Fruit fly (Drosophila melanogaster) whole organism, embryonic: ENCODE results near the gene CG15155.

Experiments
- Aef1 ChIP-seq: fragments of 200-800 bp; sonication (Bioruptor generic); IDR thresholded peaks from 3 replicates; pipeline ENCODE4 v1.3.6; 2022; ENCODE audit warnings: missing biosample characterization, missing genetic modification characterization
- Bdp1 ChIP-seq: fragments of 200-800 bp; sonication (Bioruptor generic); optimal IDR thresholded peaks from 3 replicates; lab custom pipeline; 2016; ENCODE audit warnings: missing biosample characterization, missing genetic modification characterization
- C15 ChIP-seq: fragments of 200-800 bp; sonication (Bioruptor generic); IDR thresholded peaks from 3 replicates; pipeline ENCODE4 v1.3.6; 2022; ENCODE audit warnings: missing biosample characterization, missing genetic modification characterization
- CG1024 ChIP-seq: fragments of 200-800 bp; sonication (Bioruptor generic); IDR thresholded peaks from 2 replicates; pipeline ENCODE4 v1.3.6; 2022; ENCODE audit warnings: missing biosample characterization, missing genetic modification characterization
- CG13123 ChIP-seq: fragments of 200-800 bp; sonication (Bioruptor generic); optimal IDR thresholded peaks from 2 replicates; lab custom pipeline; 2016; ENCODE audit warnings: missing biosample characterization, missing genetic modification characterization
- CG17912 ChIP-seq: fragments of 200-800 bp; sonication (Bioruptor generic); optimal IDR thresholded peaks from 2 replicates; lab custom pipeline; 2018; ENCODE audit warnings: missing biosample characterization, mild to moderate bottlenecking, missing genetic modification characterization
- CG2120 ChIP-seq: fragments of 200-800 bp; sonication (Bioruptor generic); optimal IDR thresholded peaks from 3 replicates; lab custom pipeline; 2016; ENCODE audit warnings: missing biosample characterization, missing genetic modification characterization
- CG2712 ChIP-seq: fragments of 200-800 bp; optimal IDR thresholded peaks from 3 replicates; lab custom pipeline; 2019; ENCODE audit warnings: missing biosample characterization, mild to moderate bottlenecking, missing genetic modification characterization, moderate library complexity
- CG31365 ChIP-seq: fragments of 200-800 bp; sonication (Bioruptor generic); optimal IDR thresholded peaks from 2 replicates; lab custom pipeline; 2018; ENCODE audit warnings: missing biosample characterization, mild to moderate bottlenecking, missing genetic modification characterization
- CG33557 ChIP-seq: fragments of 200-800 bp; sonication (Bioruptor generic); optimal IDR thresholded peaks from 2 replicates; lab custom pipeline; 2019; ENCODE audit warnings: missing biosample characterization, mild to moderate bottlenecking, missing genetic modification characterization, moderate library complexity
- CG34376 ChIP-seq: fragments of 200-800 bp; sonication (Bioruptor generic); optimal IDR thresholded peaks from 2 replicates; lab custom pipeline; 2018; ENCODE audit warnings: missing biosample characterization, mild to moderate bottlenecking, missing genetic modification characterization
- CG4820 ChIP-seq: fragments of 200-800 bp; sonication (Bioruptor generic); optimal IDR thresholded peaks from 3 replicates; lab custom pipeline; 2016; ENCODE audit warnings: missing biosample characterization, missing genetic modification characterization
- CG6683 ChIP-seq: fragments of 200-800 bp; sonication (Bioruptor generic); optimal IDR thresholded peaks from 2 replicates; lab custom pipeline; 2017; ENCODE audit warnings: missing biosample characterization, mild to moderate bottlenecking, missing genetic modification characterization, missing genetic modification reagents
- CG6765 ChIP-seq: fragments of 200-800 bp; sonication (Bioruptor generic); optimal IDR thresholded peaks from 3 replicates; lab custom pipeline; 2017; ENCODE audit warnings: missing biosample characterization, mild to moderate bottlenecking, missing genetic modification characterization
- CG7928 ChIP-seq: fragments of 200-800 bp; sonication (Bioruptor generic); optimal IDR thresholded peaks from 2 replicates; lab custom pipeline; 2017; ENCODE audit warnings: missing biosample characterization, mild to moderate bottlenecking, missing genetic modification characterization
- CTCF ChIP-seq: fragments of 200-800 bp; sonication (Bioruptor generic); optimal IDR thresholded peaks from 2 replicates; lab custom pipeline; 2017; ENCODE audit warnings: missing biosample characterization, mild to moderate bottlenecking, missing genetic modification characterization, moderate library complexity
- CoRest ChIP-seq: fragments of 200-800 bp; sonication (Bioruptor generic); optimal IDR thresholded peaks from 3 replicates; lab custom pipeline; 2018; ENCODE audit warnings: missing biosample characterization, mild to moderate bottlenecking, missing genetic modification characterization, moderate library complexity
- CrebB ChIP-seq: fragments of 200-800 bp; sonication (Bioruptor generic); optimal IDR thresholded peaks from 3 replicates; lab custom pipeline; 2018; ENCODE audit warnings: missing biosample characterization, mild to moderate bottlenecking, missing genetic modification characterization
- Dad ChIP-seq: fragments of 200-800 bp; sonication (Bioruptor generic); optimal IDR thresholded peaks from 3 replicates; lab custom pipeline; 2016; ENCODE audit warnings: missing biosample characterization, missing genetic modification characterization
- Eip74EF ChIP-seq, 2 experiments: fragments of 200-800 bp in 1 of 2; fragments of >200 bp in 1 of 2; sonication (Bioruptor generic) in 1 of 2; optimal IDR thresholded peaks; 2 replicates each; lab custom pipeline; 2017 to 2019; ENCODE audit warnings: missing biosample characterization in 2 of 2, missing genetic modification characterization in 2 of 2, mild to moderate bottlenecking in 1 of 2, moderate library complexity in 1 of 2
- GATAe ChIP-seq: fragments of 200-800 bp; sonication (Bioruptor generic); conservative IDR thresholded peaks from 2 replicates; pipeline ENCODE4 v1.3.6; 2022; ENCODE audit warnings: missing biosample characterization, missing genetic modification characterization
- Lim3 ChIP-seq: fragments of 200-800 bp; sonication (Bioruptor generic); IDR thresholded peaks from 2 replicates; pipeline ENCODE4 v1.3.6; 2022; ENCODE audit warnings: missing biosample characterization, missing genetic modification characterization
- Max ChIP-seq: fragments of 200-800 bp; sonication (Bioruptor generic); optimal IDR thresholded peaks from 2 replicates; lab custom pipeline; 2016; ENCODE audit warnings: missing biosample characterization, mild to moderate bottlenecking, missing genetic modification characterization
- Med ChIP-seq: fragments of 200-800 bp; sonication (Bioruptor generic); peaks from one replicate; lab custom pipeline; 2016; ENCODE audit warnings: missing biosample characterization, missing genetic modification characterization, mild to moderate bottlenecking, inconsistent platforms, moderate library complexity
- Nf-YB ChIP-seq: fragments of 200-800 bp; sonication (Bioruptor generic); optimal IDR thresholded peaks from 3 replicates; lab custom pipeline; 2019; ENCODE audit warnings: missing biosample characterization, mild to moderate bottlenecking, missing genetic modification characterization, moderate library complexity
- Ptx1 ChIP-seq: fragments of 200-800 bp; sonication (Bioruptor generic); IDR thresholded peaks from 2 replicates; pipeline ENCODE4 v1.3.6; 2022; ENCODE audit warnings: missing biosample characterization, missing genetic modification characterization
- Ravus ChIP-seq: fragments of 200-800 bp; sonication (Bioruptor generic); IDR thresholded peaks from 2 replicates; pipeline ENCODE4 v1.3.6; 2022; ENCODE audit warnings: missing biosample characterization, missing genetic modification characterization
- Side ChIP-seq: fragments of 200-800 bp; sonication (Bioruptor generic); optimal IDR thresholded peaks from 2 replicates; lab custom pipeline; 2016; ENCODE audit warnings: missing biosample characterization, missing genetic modification characterization
- Sin3A ChIP-seq: fragments of >200 bp; optimal IDR thresholded peaks from 2 replicates; lab custom pipeline; 2018
- Trl ChIP-seq, 3 experiments: fragments of >200 bp in 2 of 3; fragments of 200-800 bp in 1 of 3; sonication (Bioruptor generic) in 1 of 3; optimal IDR thresholded peaks; 2 replicates in 1 of 3; 3 replicates in 2 of 3; lab custom pipeline; 2016 to 2017; ENCODE audit warnings: missing biosample characterization in 1 of 3, missing genetic modification characterization in 1 of 3
- YL-1 ChIP-seq: fragments of 200-800 bp; sonication (Bioruptor generic); optimal IDR thresholded peaks from 3 replicates; lab custom pipeline; 2017; ENCODE audit warnings: missing biosample characterization, mild to moderate bottlenecking, missing genetic modification characterization
- ap ChIP-seq: fragments of 200-800 bp; sonication (Bioruptor generic); IDR thresholded peaks from 2 replicates; pipeline ENCODE4 v1.3.6; 2022; ENCODE audit warnings: missing biosample characterization, missing genetic modification characterization
- bbx ChIP-seq: fragments of 200-800 bp; sonication (Bioruptor generic); IDR thresholded peaks from 2 replicates; pipeline ENCODE4 v1.3.6; 2022; ENCODE audit warnings: missing biosample characterization, missing genetic modification characterization; ENCODE audit not compliant: partially characterized antibody
- btn ChIP-seq: fragments of 200-800 bp; sonication (Bioruptor generic); optimal IDR thresholded peaks from 2 replicates; lab custom pipeline; 2016; ENCODE audit warnings: missing biosample characterization, missing genetic modification characterization
- danr ChIP-seq: fragments of 200-800 bp; sonication (Bioruptor generic); IDR thresholded peaks from 2 replicates; pipeline ENCODE4 v1.3.6; 2022; ENCODE audit warnings: missing biosample characterization, missing genetic modification characterization
- dysf ChIP-seq: fragments of 200-800 bp; sonication (Bioruptor generic); IDR thresholded peaks from 3 replicates; pipeline ENCODE4 v1.3.6; 2022; ENCODE audit warnings: missing biosample characterization, missing genetic modification characterization
- exex ChIP-seq: fragments of 200-800 bp; sonication (Bioruptor generic); optimal IDR thresholded peaks from 4 replicates; lab custom pipeline; 2018; ENCODE audit warnings: missing biosample characterization, mild to moderate bottlenecking, missing genetic modification characterization, moderate library complexity
- grn ChIP-seq: fragments of 200-800 bp; sonication (Bioruptor generic); optimal IDR thresholded peaks from 3 replicates; lab custom pipeline; 2017; ENCODE audit warnings: missing biosample characterization, missing genetic modification characterization
- lab ChIP-seq: fragments of 200-800 bp; sonication (Bioruptor generic); optimal IDR thresholded peaks from 3 replicates; lab custom pipeline; 2017; ENCODE audit warnings: missing biosample characterization, missing genetic modification characterization, mild to moderate bottlenecking, moderate library complexity, missing genetic modification reagents
- maf-S ChIP-seq: fragments of 200-800 bp; sonication (Bioruptor generic); optimal IDR thresholded peaks from 2 replicates; lab custom pipeline; 2016; ENCODE audit warnings: missing biosample characterization, missing genetic modification characterization
- mirr ChIP-seq: fragments of 200-800 bp; sonication (Bioruptor generic); optimal IDR thresholded peaks from 3 replicates; lab custom pipeline; 2018; ENCODE audit warnings: missing biosample characterization, mild to moderate bottlenecking, missing genetic modification characterization
- nerfin-1 ChIP-seq: fragments of 200-800 bp; sonication (Bioruptor generic); optimal IDR thresholded peaks from 3 replicates; lab custom pipeline; 2019; ENCODE audit warnings: missing biosample characterization, mild to moderate bottlenecking, missing genetic modification characterization, moderate library complexity
- nerfin-2 ChIP-seq: fragments of 200-800 bp; sonication (Bioruptor generic); IDR thresholded peaks from 2 replicates; pipeline ENCODE4 v1.3.6; 2022; ENCODE audit warnings: missing biosample characterization, missing genetic modification characterization; ENCODE audit not compliant: partially characterized antibody
- pfk ChIP-seq: fragments of 200-800 bp; sonication (Bioruptor generic); optimal IDR thresholded peaks from 2 replicates; lab custom pipeline; 2018; ENCODE audit warnings: missing biosample characterization, mild to moderate bottlenecking, missing genetic modification characterization, moderate library complexity
- pros ChIP-seq: fragments of 200-800 bp; sonication (Bioruptor generic); optimal IDR thresholded peaks from 3 replicates; lab custom pipeline; 2019; ENCODE audit warnings: missing biosample characterization, mild to moderate bottlenecking, missing genetic modification characterization, moderate library complexity
- salm ChIP-seq: fragments of 200-800 bp; sonication (Bioruptor generic); optimal IDR thresholded peaks from 2 replicates; lab custom pipeline; 2018; ENCODE audit warnings: missing biosample characterization, mild to moderate bottlenecking, missing genetic modification characterization
- sd ChIP-seq: fragments of 200-800 bp; sonication (Bioruptor generic); optimal IDR thresholded peaks from 3 replicates; lab custom pipeline; 2018; ENCODE audit warnings: missing biosample characterization, mild to moderate bottlenecking, missing genetic modification characterization, moderate library complexity
- sqz ChIP-seq: fragments of 200-800 bp; sonication (Bioruptor generic); optimal IDR thresholded peaks from 3 replicates; lab custom pipeline; 2018; ENCODE audit warnings: missing biosample characterization, mild to moderate bottlenecking, missing genetic modification characterization
- sug ChIP-seq: fragments of 200-800 bp; optimal IDR thresholded peaks from 2 replicates; lab custom pipeline; 2019; ENCODE audit warnings: missing biosample characterization, mild to moderate bottlenecking, missing genetic modification characterization, moderate library complexity
- toy ChIP-seq: fragments of 200-800 bp; sonication (Bioruptor generic); IDR thresholded peaks from 2 replicates; pipeline ENCODE4 v1.3.6; 2022; ENCODE audit warnings: missing biosample characterization, missing genetic modification characterization
- zf30C ChIP-seq: fragments of 200-800 bp; sonication (Bioruptor generic); optimal IDR thresholded peaks from 3 replicates; lab custom pipeline; 2018; ENCODE audit warnings: missing biosample characterization, mild to moderate bottlenecking, missing genetic modification characterization

CG15155 gene

DNA sequence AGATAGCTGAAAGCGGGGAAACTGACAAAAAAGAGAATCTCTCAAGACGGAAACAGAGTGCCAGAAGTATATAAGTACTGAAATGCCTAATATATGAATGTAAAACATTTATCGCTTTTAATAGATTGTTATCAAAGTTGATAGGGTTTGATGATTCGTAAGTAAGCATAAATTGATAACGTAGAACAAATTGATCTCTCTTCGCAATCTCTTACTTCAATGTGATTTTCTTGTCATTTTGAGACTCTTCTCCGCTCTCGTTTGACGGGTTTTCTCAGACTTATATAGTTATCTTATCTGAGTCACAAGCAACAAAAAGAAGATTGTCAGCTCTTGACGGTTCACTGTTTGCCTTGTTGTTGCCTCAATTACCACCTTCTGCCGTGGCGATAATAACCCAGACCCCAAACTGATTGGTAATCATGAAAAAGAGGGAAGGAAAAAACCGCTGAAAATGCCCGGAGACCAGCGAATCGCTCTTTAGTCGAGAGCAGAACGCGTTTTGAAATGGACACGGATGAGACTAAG is 40.4 kb upstream of the CG15155 start, which contains the start of gene CG15152:
TSS of gene CG15152 (plus strand) at position 372 of the 528 bp plus-strand sequence.
- no peak for TF ChIP-seq CG6765 (GFP tag; lab: Kevin White, UChicago)
- TF ChIP-seq C15 (GFP tag; lab: Robert Waterston, UW): no peak
- no peak for TF ChIP-seq Dad (GFP tag; lab: Kevin White, UChicago)
- TF ChIP-seq sqz (GFP tag; lab: Kevin White, UChicago): no peak
- TF ChIP-seq pros (GFP tag; lab: Kevin White, UChicago): peak; percentile 61
- 0 out of 2 replicates have a peak, but pooled peaks have one; percentile 10 for TF ChIP-seq Lim3 (GFP tag; lab: Robert Waterston, UW)
- no peak for TF ChIP-seq Aef1 (GFP tag; lab: Robert Waterston, UW)
- TF ChIP-seq CG4820 (GFP tag; lab: Kevin White, UChicago): no peak
- TF ChIP-seq CG2120 (GFP tag; lab: Kevin White, UChicago): no peak
- TF ChIP-seq CG7928 (GFP tag; lab: Kevin White, UChicago): no peak
- TF ChIP-seq mirr (GFP tag; lab: Kevin White, UChicago): peak; percentile 84
- no peak for TF ChIP-seq toy (GFP tag; lab: Robert Waterston, UW)
- no peak for TF ChIP-seq sd (tag; lab: Kevin White, UChicago)
- TF ChIP-seq CG34376 (GFP tag; lab: Kevin White, UChicago): peak; percentile 72
- no peak for TF ChIP-seq CG6683 (GFP tag; lab: Kevin White, UChicago)
- no peak for TF ChIP-seq maf-S (GFP tag; lab: Kevin White, UChicago)
- TF ChIP-seq Trl (optimal IDR thresholded peaks at IDR 0.05; lab: Kevin White, UChicago): peak in 1 of 2 experiments; percentile 43
- no peak for TF ChIP-seq Trl (GFP tag; optimal IDR thresholded peaks at IDR 0.05; lab: Kevin White, UChicago)
- no peak for TF ChIP-seq danr
- no peak for TF ChIP-seq Side (GFP tag; lab: Kevin White, UChicago)
- TF ChIP-seq Eip74EF (GFP tag; optimal IDR thresholded peaks at IDR 0.05; lab: Kevin White, UChicago): no peak
- no peak for TF ChIP-seq CG2712 (tag; lab: Kevin White, UChicago)
- TF ChIP-seq Ptx1 (GFP tag; lab: Robert Waterston, UW): no peak
- no peak for TF ChIP-seq Nf-YB (GFP tag; lab: Kevin White, UChicago)
- TF ChIP-seq CrebB: no peak
- peak; percentile 69 for TF ChIP-seq GATAe (GFP tag; lab: Robert Waterston, UW)
- no peak for TF ChIP-seq Med (GFP tag; lab: Kevin White, UChicago)
- TF ChIP-seq YL-1 (GFP tag; lab: Kevin White, UChicago): no peak
- TF ChIP-seq CG31365: no peak
- TF ChIP-seq exex (tag; lab: Kevin White, UChicago): peak; percentile 92
- peak; percentile 13 for TF ChIP-seq lab (GFP tag; lab: Kevin White, UChicago)
- peak; percentile 79 for TF ChIP-seq sug (tag; lab: Kevin White, UChicago)
- no peak for TF ChIP-seq btn (GFP tag; lab: Kevin White, UChicago)
- TF ChIP-seq nerfin-2: no peak
- no peak for TF ChIP-seq CTCF (GFP tag; lab: Kevin White, UChicago)
- TF ChIP-seq ap: no peak
- TF ChIP-seq grn (GFP tag; lab: Kevin White, UChicago): peak; percentile 92
- no peak for TF ChIP-seq Max (GFP tag; lab: Kevin White, UChicago)
- no peak for TF ChIP-seq bbx (GFP tag; lab: Robert Waterston, UW)
- TF ChIP-seq Ravus (GFP tag; lab: Robert Waterston, UW): no peak
- TF ChIP-seq, all 482 proteins: peak for 10

DNA sequence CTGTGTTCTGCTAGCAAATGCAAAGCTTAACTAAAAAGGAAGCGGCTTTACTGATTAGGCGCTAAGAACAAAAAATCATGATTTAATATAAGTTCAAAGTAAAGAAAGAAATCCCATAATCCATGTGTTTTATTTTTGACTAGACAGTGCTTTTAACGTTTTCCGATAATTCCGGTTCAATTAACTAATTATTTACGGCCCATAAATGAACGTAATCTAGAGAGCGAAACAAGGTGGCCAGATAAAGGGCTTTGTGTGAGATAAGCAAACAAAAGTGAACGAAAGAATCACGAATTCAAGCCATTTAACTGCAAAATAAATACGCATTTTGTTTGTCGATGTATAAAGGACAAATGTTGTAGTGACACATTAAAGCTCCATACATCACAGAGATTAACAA is 39.5 kb upstream of the CG15155 start:
- TF ChIP-seq CG34376 (GFP tag; lab: Kevin White, UChicago) (peak; percentile 35), CG13123 (no peak), dysf (GFP tag; lab: Robert Waterston, UW) (no peak), CG4820 (GFP tag; lab: Kevin White, UChicago) (no peak), Bdp1 (GFP tag; lab: Kevin White, UChicago) (no peak), CoRest (tag; lab: Kevin White, UChicago) (no peak), mirr (GFP tag; lab: Kevin White, UChicago) (peak; percentile 40), pfk (GFP tag; lab: Kevin White, UChicago) (no peak), Sin3A (lab: Kevin White, UChicago) (no peak), lab (GFP tag; lab: Kevin White, UChicago) (peak; percentile 2), CG33557 (GFP tag; lab: Kevin White, UChicago) (no peak), CG17912 (no peak), zf30C (GFP tag; lab: Kevin White, UChicago) (no peak), CG1024 (GFP tag; lab: Robert Waterston, UW) (no peak), salm (no peak), nerfin-1 (tag; lab: Kevin White, UChicago) (no peak)
